Worm (Caenorhabditis elegans) whole organism, mixed stage, embryonic: ENCODE measurements around the gene gst-44.
A peak's percentile ranks its signal among the peaks of the same experiment; 100 is the strongest.

Experiments used
- M03D4.4 ChIP-seq: sonication (generic microtip); optimal IDR thresholded peaks from 2 replicates; lab custom pipeline; 2017; ENCODE audit warnings: mild to moderate bottlenecking, missing genetic modification characterization, missing compliant biosample characterization
- bed-3 ChIP-seq: fragments of 200-800 bp; sonication (Bioruptor generic); optimal IDR thresholded peaks from 3 replicates; lab custom pipeline; 2018; ENCODE audit warnings: mild to moderate bottlenecking, missing genetic modification characterization, moderate library complexity, missing compliant biosample characterization
- blmp-1 ChIP-seq: fragments of 150-350 bp; optimal IDR thresholded peaks from 2 replicates; lab custom pipeline; 2014; ENCODE audit warnings: missing biosample characterization, missing genetic modification characterization
- ceh-39 ChIP-seq: fragments of 150-350 bp; optimal IDR thresholded peaks from 2 replicates; lab custom pipeline; 2014; ENCODE audit warnings: missing biosample characterization, missing genetic modification characterization
- ceh-43 ChIP-seq: fragments of 200-800 bp; sonication (Bioruptor generic); optimal IDR thresholded peaks from 2 replicates; lab custom pipeline; 2018; ENCODE audit warnings: mild to moderate bottlenecking, missing genetic modification characterization, moderate library complexity, missing compliant biosample characterization
- ceh-83 ChIP-seq: fragments of 200-800 bp; sonication (Bioruptor generic); optimal IDR thresholded peaks from 2 replicates; lab custom pipeline; 2018; ENCODE audit warnings: mild to moderate bottlenecking, missing genetic modification characterization, missing compliant biosample characterization
- ces-1 ChIP-seq: fragments of 150-350 bp; optimal IDR thresholded peaks from 2 replicates; lab custom pipeline; 2014; ENCODE audit warnings: missing biosample characterization, missing genetic modification reagents, missing genetic modification characterization
- cnd-1 ChIP-seq: fragments of 200-800 bp; sonication (Bioruptor generic); optimal IDR thresholded peaks from 2 replicates; lab custom pipeline; 2018; ENCODE audit warnings: mild to moderate bottlenecking, missing genetic modification characterization, missing compliant biosample characterization
- drap-1 ChIP-seq: fragments of 200-800 bp; sonication (Bioruptor generic); optimal IDR thresholded peaks from 3 replicates; lab custom pipeline; 2018; ENCODE audit warnings: mild to moderate bottlenecking, missing genetic modification characterization, missing compliant biosample characterization
- elt-1 ChIP-seq: sonication (generic microtip); optimal IDR thresholded peaks from 2 replicates; lab custom pipeline; 2017; ENCODE audit warnings: missing genetic modification characterization, mild to moderate bottlenecking, missing compliant biosample characterization, antibody characterized with exemption, moderate library complexity, borderline replicate concordance; ENCODE audit not compliant: insufficient read depth
- elt-3 ChIP-seq: fragments of 150-350 bp; optimal IDR thresholded peaks from 2 replicates; lab custom pipeline; 2014; ENCODE audit warnings: missing biosample characterization, missing genetic modification characterization
- flh-1 ChIP-seq: fragments of 200-800 bp; sonication (Bioruptor generic); optimal IDR thresholded peaks from 2 replicates; lab custom pipeline; 2018; ENCODE audit warnings: mild to moderate bottlenecking, missing genetic modification characterization, moderate library complexity, missing compliant biosample characterization
- ham-2 ChIP-seq: fragments of 200-800 bp; sonication (Bioruptor generic); optimal IDR thresholded peaks from 2 replicates; lab custom pipeline; 2018; ENCODE audit warnings: mild to moderate bottlenecking, missing genetic modification characterization, missing compliant biosample characterization
- hlh-1 ChIP-seq: fragments of 150-350 bp; optimal IDR thresholded peaks from 2 replicates; lab custom pipeline; 2014; ENCODE audit warnings: missing biosample characterization, missing genetic modification reagents, missing genetic modification characterization
- lin-13 ChIP-seq: fragments of 150-350 bp; optimal IDR thresholded peaks from 2 replicates; lab custom pipeline; 2014; ENCODE audit warnings: missing biosample characterization, missing genetic modification characterization
- lin-32 ChIP-seq: fragments of 200-800 bp; sonication (Bioruptor generic); optimal IDR thresholded peaks from 2 replicates; lab custom pipeline; 2018; ENCODE audit warnings: mild to moderate bottlenecking, missing genetic modification characterization, missing compliant biosample characterization
- lsy-2 ChIP-seq: fragments of 150-350 bp; optimal IDR thresholded peaks from 2 replicates; lab custom pipeline; 2014; ENCODE audit warnings: missing biosample characterization, missing genetic modification characterization
- mab-5 ChIP-seq: fragments of 150-350 bp; optimal IDR thresholded peaks from 2 replicates; lab custom pipeline; 2014; ENCODE audit warnings: missing biosample characterization, missing genetic modification characterization
- mep-1 ChIP-seq: fragments of 150-350 bp; optimal IDR thresholded peaks from 2 replicates; lab custom pipeline; 2017; ENCODE audit warnings: missing biosample characterization, missing genetic modification reagents, missing genetic modification characterization, inconsistent platforms
- mls-2 ChIP-seq: sonication (generic microtip); optimal IDR thresholded peaks from 2 replicates; lab custom pipeline; 2016; ENCODE audit warnings: mild to moderate bottlenecking, missing genetic modification characterization, moderate library complexity, missing compliant biosample characterization
- nhr-12 ChIP-seq: fragments of 150-350 bp; optimal IDR thresholded peaks from 2 replicates; lab custom pipeline; 2014; ENCODE audit warnings: missing biosample characterization, missing genetic modification characterization
- nhr-2 ChIP-seq: fragments of 150-350 bp; optimal IDR thresholded peaks from 2 replicates; lab custom pipeline; 2014; ENCODE audit warnings: missing biosample characterization, missing genetic modification characterization
- nhr-237 ChIP-seq: fragments of 150-350 bp; optimal IDR thresholded peaks from 2 replicates; lab custom pipeline; 2014; ENCODE audit warnings: missing biosample characterization, missing genetic modification characterization
- nhr-28 ChIP-seq: fragments of 150-350 bp; optimal IDR thresholded peaks from 2 replicates; lab custom pipeline; 2014; ENCODE audit warnings: missing biosample characterization, missing genetic modification characterization
- nhr-76 ChIP-seq: sonication (generic microtip); optimal IDR thresholded peaks from 2 replicates; lab custom pipeline; 2017; ENCODE audit warnings: missing biosample characterization, missing genetic modification characterization
- pha-4 ChIP-seq: fragments of 150-350 bp; optimal IDR thresholded peaks from 2 replicates; lab custom pipeline; 2018; ENCODE audit warnings: missing biosample characterization, missing genetic modification reagents, missing genetic modification characterization
- sem-2 ChIP-seq: fragments of 200-800 bp; sonication (Bioruptor generic); optimal IDR thresholded peaks from 2 replicates; lab custom pipeline; 2018; ENCODE audit warnings: mild to moderate bottlenecking, missing genetic modification characterization, missing compliant biosample characterization
- snpc-4 ChIP-seq: fragments of 150-350 bp; optimal IDR thresholded peaks from 2 replicates; lab custom pipeline; 2014; ENCODE audit warnings: missing biosample characterization, missing genetic modification characterization
- sptf-1 ChIP-seq: sonication (generic microtip); optimal IDR thresholded peaks from 2 replicates; lab custom pipeline; 2017; ENCODE audit warnings: mild to moderate bottlenecking, missing genetic modification characterization, moderate library complexity, missing compliant biosample characterization
- tbx-8 ChIP-seq: fragments of 200-800 bp; sonication (Bioruptor generic); optimal IDR thresholded peaks from 2 replicates; lab custom pipeline; 2018; ENCODE audit warnings: mild to moderate bottlenecking, missing genetic modification characterization, moderate library complexity, missing compliant biosample characterization
- unc-120 ChIP-seq: sonication (generic microtip); optimal IDR thresholded peaks from 2 replicates; lab custom pipeline; 2017; ENCODE audit warnings: missing genetic modification characterization, missing compliant biosample characterization; ENCODE audit not compliant: poor library complexity, severe bottlenecking
- unc-39 ChIP-seq: fragments of 150-350 bp; optimal IDR thresholded peaks from 2 replicates; lab custom pipeline; 2014; ENCODE audit warnings: missing biosample characterization, missing genetic modification characterization
- unc-62 ChIP-seq: fragments of 150-350 bp; optimal IDR thresholded peaks from 2 replicates; lab custom pipeline; 2014; ENCODE audit warnings: missing biosample characterization, missing genetic modification reagents, missing genetic modification characterization
- zip-8 ChIP-seq: fragments of 150-350 bp; optimal IDR thresholded peaks from 2 replicates; lab custom pipeline; 2014; ENCODE audit warnings: missing biosample characterization, missing genetic modification characterization
- ztf-11 ChIP-seq: fragments of 150-350 bp; optimal IDR thresholded peaks from 2 replicates; lab custom pipeline; 2014; ENCODE audit warnings: missing biosample characterization, missing genetic modification characterization

The gst-44 gene

ce11 chrV:16370039-16370438, 20.7 kb upstream of the gst-44 start:
- peak; percentile 57 for TF ChIP-seq ham-2 (GFP tag; lab: Kevin White, UChicago)
- TF ChIP-seq mls-2 (tag; lab: Kevin White, UChicago) = peak; percentile 82
- TF ChIP-seq hlh-1 = peak; percentile 21
- TF ChIP-seq unc-120 (tag; lab: Kevin White, UChicago) = peak; percentile 54
- no peak for TF ChIP-seq nhr-237
- TF ChIP-seq blmp-1 = no peak
- no peak for TF ChIP-seq zip-8 (tag; lab: Kevin White, UChicago)
- TF ChIP-seq mab-5 (tag; lab: Kevin White, UChicago) = no peak
- TF ChIP-seq drap-1 (GFP tag; lab: Kevin White, UChicago) = peak; percentile 78
- TF ChIP-seq pha-4 = peak; percentile 48
- TF ChIP-seq snpc-4 = no peak
- peak; percentile 57 for TF ChIP-seq ceh-43 (GFP tag; lab: Kevin White, UChicago)
- no peak for TF ChIP-seq ztf-11 (tag; lab: Kevin White, UChicago)
- TF ChIP-seq nhr-76 = no peak
- peak; percentile 41 for TF ChIP-seq flh-1 (GFP tag; lab: Kevin White, UChicago)
- no peak for TF ChIP-seq elt-3 (tag; lab: Kevin White, UChicago)
- TF ChIP-seq nhr-12 (tag; lab: Kevin White, UChicago) = no peak
- TF ChIP-seq lsy-2 (tag; lab: Kevin White, UChicago) = no peak
- peak; percentile 25 for TF ChIP-seq lin-13
- TF ChIP-seq tbx-8 = peak; percentile 53
- no peak for TF ChIP-seq unc-39
- no peak for TF ChIP-seq nhr-2 (tag; lab: Kevin White, UChicago)
- peak; percentile 62 for TF ChIP-seq lin-32
- TF ChIP-seq sem-2 (GFP tag; lab: Kevin White, UChicago) = peak; percentile 73
- TF ChIP-seq nhr-28 = no peak
- peak; percentile 84 for TF ChIP-seq cnd-1 (tag; lab: Kevin White, UChicago)
- peak; percentile 76 for TF ChIP-seq ceh-83 (GFP tag; lab: Kevin White, UChicago)
- peak; percentile 85 for TF ChIP-seq sptf-1
- TF ChIP-seq elt-1 = no peak
- no peak for TF ChIP-seq ces-1
- TF ChIP-seq M03D4.4 (tag; lab: Kevin White, UChicago) = peak; percentile 76
- TF ChIP-seq ceh-39 = no peak
- TF ChIP-seq unc-62 (GFP tag; lab: Kevin White, UChicago) = no peak
- peak; percentile 60 for TF ChIP-seq bed-3 (GFP tag; lab: Kevin White, UChicago)
- no peak for TF ChIP-seq mep-1 (tag; lab: Kevin White, UChicago)

ce11 chrV:16374676-16375075, 16.0 kb upstream of the gst-44 start, which contains the start of gene srv-34:
srv-34 (minus strand) TSS chrV:16374776.
- TF ChIP-seq ceh-43 (GFP tag; lab: Kevin White, UChicago) (no peak), nhr-12 (tag; lab: Kevin White, UChicago) (no peak), sem-2 (GFP tag; lab: Kevin White, UChicago) (no peak), hlh-1 (no peak), nhr-76 (no peak), sptf-1 (no peak), drap-1 (GFP tag; lab: Kevin White, UChicago) (no peak), lin-13 (no peak), elt-1 (no peak), tbx-8 (no peak)
- TF ChIP-seq, all 35 proteins: peak for 0

ce11 chrV:16376430-16376948, 14.2 kb upstream of the gst-44 start:
- no peak for TF ChIP-seq ces-1
- no peak for TF ChIP-seq nhr-76
- no peak for TF ChIP-seq tbx-8
- TF ChIP-seq ham-2 (GFP tag; lab: Kevin White, UChicago) = no peak
- TF ChIP-seq unc-120 (tag; lab: Kevin White, UChicago) = no peak
- no peak for TF ChIP-seq ceh-83 (GFP tag; lab: Kevin White, UChicago)
- no peak for TF ChIP-seq nhr-12 (tag; lab: Kevin White, UChicago)
- TF ChIP-seq mab-5 (tag; lab: Kevin White, UChicago) = no peak
- TF ChIP-seq lsy-2 (tag; lab: Kevin White, UChicago) = no peak
- no peak for TF ChIP-seq sem-2 (GFP tag; lab: Kevin White, UChicago)
- TF ChIP-seq flh-1 (GFP tag; lab: Kevin White, UChicago) = no peak
- TF ChIP-seq elt-1 = no peak
- TF ChIP-seq blmp-1 = no peak
- TF ChIP-seq sptf-1 = no peak
- no peak for TF ChIP-seq elt-3 (tag; lab: Kevin White, UChicago)
- TF ChIP-seq drap-1 (GFP tag; lab: Kevin White, UChicago) = no peak
- no peak for TF ChIP-seq ceh-39
